Worm (Caenorhabditis elegans) whole organism, young adult: ENCODE results near the gene R03G8.6.

Experiments
- B0035.1 ChIP-seq: sonication (generic microtip); optimal IDR thresholded peaks from 2 replicates; lab custom pipeline; 2016; ENCODE audit warnings: missing genetic modification characterization, mild to moderate bottlenecking, missing compliant biosample characterization, missing genotype, missing genetic modification reagents
- D2030.7 ChIP-seq: fragments of 200-800 bp; sonication (Bioruptor generic); IDR thresholded peaks from 2 replicates; pipeline ENCODE4 v1.3.6; 2022; ENCODE audit warnings: missing genetic modification reagents, missing genetic modification characterization, missing compliant biosample characterization
- F37B4.10 ChIP-seq: fragments of 200-800 bp; sonication (Bioruptor generic); IDR thresholded peaks from 2 replicates; pipeline ENCODE4 v1.3.6; 2022; ENCODE audit warnings: missing genetic modification characterization, missing compliant biosample characterization
- K11D2.4 ChIP-seq: fragments of 200-800 bp; sonication (Bioruptor generic); IDR thresholded peaks from 2 replicates; pipeline ENCODE4 v1.3.6; 2022; ENCODE audit warnings: missing genetic modification reagents, missing genetic modification characterization, missing compliant biosample characterization
- T07F8.4 ChIP-seq: sonication (generic microtip); optimal IDR thresholded peaks from 2 replicates; lab custom pipeline; 2016; ENCODE audit warnings: mild to moderate bottlenecking, missing genetic modification characterization, moderate library complexity, missing compliant biosample characterization
- T26A5.8 ChIP-seq: sonication (generic microtip); optimal IDR thresholded peaks from 2 replicates; lab custom pipeline; 2016; ENCODE audit warnings: missing genetic modification characterization, missing compliant biosample characterization
- Y56A3A.18 ChIP-seq: fragments of 200-800 bp; sonication (Bioruptor generic); IDR thresholded peaks from 2 replicates; pipeline ENCODE4 v1.3.6; 2022; ENCODE audit warnings: missing genetic modification reagents, missing genetic modification characterization, missing compliant biosample characterization
- Y67H2A.10 ChIP-seq: fragments of 200-800 bp; sonication (Bioruptor generic); conservative IDR thresholded peaks from 2 replicates; pipeline ENCODE4 v1.3.6; 2022; ENCODE audit warnings: missing genetic modification reagents, missing genetic modification characterization, missing compliant biosample characterization
- Y79H2A.3 ChIP-seq: fragments of 200-800 bp; sonication (Bioruptor generic); conservative IDR thresholded peaks from 2 replicates; pipeline ENCODE4 v1.3.6; 2022; ENCODE audit warnings: missing genetic modification reagents, missing genetic modification characterization, missing compliant biosample characterization
- ZK185.1 ChIP-seq: sonication (generic microtip); optimal IDR thresholded peaks from 2 replicates; lab custom pipeline; 2016; ENCODE audit warnings: mild to moderate bottlenecking, missing genetic modification characterization, missing compliant biosample characterization; ENCODE audit not compliant: poor library complexity, severe bottlenecking
- akir-1 ChIP-seq: fragments of 200-800 bp; sonication (Bioruptor generic); optimal IDR thresholded peaks from 2 replicates; lab custom pipeline; 2018; ENCODE audit warnings: mild to moderate bottlenecking, missing genetic modification characterization, moderate library complexity, missing compliant biosample characterization
- atf-7 ChIP-seq: sonication (generic microtip); optimal IDR thresholded peaks from 2 replicates; lab custom pipeline; 2017; ENCODE audit warnings: mild to moderate bottlenecking, missing genetic modification characterization, missing compliant biosample characterization
- athp-1 ChIP-seq: sonication (generic microtip); optimal IDR thresholded peaks from 2 replicates; lab custom pipeline; 2017; ENCODE audit warnings: mild to moderate bottlenecking, missing genetic modification characterization, missing compliant biosample characterization
- attf-3 ChIP-seq: fragments of 200-800 bp; sonication (Bioruptor generic); conservative IDR thresholded peaks from 2 replicates; pipeline ENCODE4 v1.3.6; 2022; ENCODE audit warnings: missing genetic modification reagents, missing genetic modification characterization, missing compliant biosample characterization
- attf-5 ChIP-seq: fragments of 200-800 bp; sonication (Bioruptor generic); optimal IDR thresholded peaks from 2 replicates; lab custom pipeline; 2018; ENCODE audit warnings: mild to moderate bottlenecking, missing genetic modification characterization, missing compliant biosample characterization
- attf-6 ChIP-seq: fragments of 200-800 bp; sonication (Bioruptor generic); IDR thresholded peaks from 2 replicates; pipeline ENCODE4 v1.3.6; 2022; ENCODE audit warnings: missing genetic modification reagents, missing genetic modification characterization, missing compliant biosample characterization
- cebp-2 ChIP-seq: fragments of 200-800 bp; sonication (Bioruptor generic); IDR thresholded peaks from 2 replicates; pipeline ENCODE4 v1.3.6; 2022; ENCODE audit warnings: missing genetic modification characterization, missing compliant biosample characterization
- ceh-27 ChIP-seq: fragments of 200-800 bp; sonication (Bioruptor generic); optimal IDR thresholded peaks from 2 replicates; lab custom pipeline; 2018; ENCODE audit warnings: mild to moderate bottlenecking, missing genetic modification characterization, moderate library complexity, missing compliant biosample characterization
- ceh-79 ChIP-seq: sonication (generic microtip); optimal IDR thresholded peaks from 2 replicates; lab custom pipeline; 2017; ENCODE audit warnings: mild to moderate bottlenecking, missing genetic modification characterization, missing compliant biosample characterization
- die-1 ChIP-seq: sonication (generic microtip); optimal IDR thresholded peaks from 2 replicates; lab custom pipeline; 2016; ENCODE audit warnings: missing genotype, mild to moderate bottlenecking, missing genetic modification characterization, missing compliant biosample characterization
- egrh-3 ChIP-seq: fragments of 200-800 bp; sonication (Bioruptor generic); IDR thresholded peaks from 2 replicates; pipeline ENCODE4 v1.3.6; 2022; ENCODE audit warnings: missing genetic modification reagents, missing genetic modification characterization, missing compliant biosample characterization
- fkh-3 ChIP-seq: sonication (generic microtip); optimal IDR thresholded peaks from 2 replicates; lab custom pipeline; 2016; ENCODE audit warnings: mild to moderate bottlenecking, missing genetic modification characterization, missing compliant biosample characterization
- gei-17 ChIP-seq: fragments of 200-800 bp; sonication (Bioruptor generic); optimal IDR thresholded peaks from 2 replicates; lab custom pipeline; 2018; ENCODE audit warnings: mild to moderate bottlenecking, missing genetic modification characterization, missing compliant biosample characterization
- hmg-1.2 ChIP-seq: fragments of 200-800 bp; sonication (Bioruptor generic); IDR thresholded peaks from 2 replicates; pipeline ENCODE4 v1.3.6; 2022; ENCODE audit warnings: missing genetic modification reagents, missing genetic modification characterization, missing compliant biosample characterization
- hrde-1 ChIP-seq: sonication (generic microtip); optimal IDR thresholded peaks from 2 replicates; lab custom pipeline; 2016; ENCODE audit warnings: missing genetic modification characterization, mild to moderate bottlenecking, missing compliant biosample characterization, moderate library complexity, missing genotype, missing genetic modification reagents, borderline replicate concordance
- let-526 ChIP-seq: fragments of 200-800 bp; sonication (Bioruptor generic); IDR thresholded peaks from 2 replicates; pipeline ENCODE4 v1.3.6; 2022; ENCODE audit warnings: missing genetic modification reagents, missing genetic modification characterization, missing compliant biosample characterization
- lin-54 ChIP-seq: fragments of 200-800 bp; sonication (Bioruptor generic); optimal IDR thresholded peaks from 2 replicates; lab custom pipeline; 2018; ENCODE audit warnings: mild to moderate bottlenecking, missing genetic modification characterization, missing compliant biosample characterization
- lsl-1 ChIP-seq: fragments of 200-800 bp; sonication (Bioruptor generic); optimal IDR thresholded peaks from 2 replicates; lab custom pipeline; 2018; ENCODE audit warnings: mild to moderate bottlenecking, missing genetic modification characterization, moderate library complexity, missing compliant biosample characterization
- madf-3 ChIP-seq: fragments of 200-800 bp; sonication (Bioruptor generic); IDR thresholded peaks from 2 replicates; pipeline ENCODE4 v1.3.6; 2022; ENCODE audit warnings: missing genetic modification reagents, missing genetic modification characterization, missing compliant biosample characterization
- mel-28 ChIP-seq: sonication (generic microtip); optimal IDR thresholded peaks from 2 replicates; lab custom pipeline; 2016; ENCODE audit warnings: borderline replicate concordance, mild to moderate bottlenecking, missing genetic modification characterization, missing compliant biosample characterization
- nfyb-1 ChIP-seq: fragments of 200-800 bp; sonication (Bioruptor generic); IDR thresholded peaks from 2 replicates; pipeline ENCODE4 v1.3.6; 2022; ENCODE audit warnings: missing genetic modification reagents, missing genetic modification characterization, missing compliant biosample characterization
- nhr-120 ChIP-seq: fragments of 200-800 bp; sonication (Bioruptor generic); IDR thresholded peaks from 2 replicates; pipeline ENCODE4 v1.3.6; 2022; ENCODE audit warnings: missing genetic modification characterization, missing compliant biosample characterization
- pbrm-1 ChIP-seq: fragments of 200-800 bp; sonication (Bioruptor generic); IDR thresholded peaks from 2 replicates; pipeline ENCODE4 v1.3.6; 2022; ENCODE audit warnings: missing genetic modification reagents, missing genetic modification characterization, missing compliant biosample characterization
- rcor-1 ChIP-seq: fragments of 200-800 bp; sonication (Bioruptor generic); IDR thresholded peaks from 2 replicates; pipeline ENCODE4 v1.3.6; 2022; ENCODE audit warnings: missing genetic modification reagents, missing genetic modification characterization, missing compliant biosample characterization
- repo-1 ChIP-seq: sonication (generic microtip); optimal IDR thresholded peaks from 2 replicates; lab custom pipeline; 2017; ENCODE audit warnings: mild to moderate bottlenecking, missing genetic modification characterization, missing compliant biosample characterization
- snpc-3.4 ChIP-seq: sonication (generic microtip); optimal IDR thresholded peaks from 2 replicates; lab custom pipeline; 2017; ENCODE audit warnings: missing genetic modification characterization, mild to moderate bottlenecking, missing compliant biosample characterization, antibody characterized with exemption, moderate library complexity, missing genotype, missing genetic modification reagents
- snpc-4 ChIP-seq, 5 experiments: fragments of 150-350 bp in 1 of 5; sonication (generic microtip) in 4 of 5; optimal IDR thresholded peaks; 2 replicates each; lab custom pipeline; 2014 to 2018; ENCODE audit warnings: missing genetic modification characterization in 5 of 5, missing biosample characterization in 3 of 5, antibody characterized with exemption in 2 of 5, mild to moderate bottlenecking in 2 of 5, missing compliant biosample characterization in 2 of 5, missing genotype in 2 of 5, moderate library complexity in 2 of 5, missing genetic modification reagents in 1 of 5
- tbp1 ChIP-seq: fragments of 200-800 bp; sonication (Bioruptor generic); optimal IDR thresholded peaks from 2 replicates; lab custom pipeline; 2018; ENCODE audit warnings: mild to moderate bottlenecking, missing genetic modification characterization, missing compliant biosample characterization
- tbx-9 ChIP-seq: sonication (generic microtip); optimal IDR thresholded peaks from 2 replicates; lab custom pipeline; 2016; ENCODE audit warnings: borderline replicate concordance, missing genetic modification characterization, inconsistent platforms, missing compliant biosample characterization
- tlf-1 ChIP-seq: fragments of 200-800 bp; sonication (Bioruptor generic); optimal IDR thresholded peaks from 2 replicates; lab custom pipeline; 2018; ENCODE audit warnings: mild to moderate bottlenecking, missing genetic modification characterization, missing compliant biosample characterization
- ztf-22 ChIP-seq: fragments of 200-800 bp; sonication (Bioruptor generic); optimal IDR thresholded peaks from 2 replicates; lab custom pipeline; 2018; ENCODE audit warnings: mild to moderate bottlenecking, missing genetic modification characterization, moderate library complexity, missing compliant biosample characterization
- ztf-25 ChIP-seq: fragments of 200-800 bp; sonication (Bioruptor generic); IDR thresholded peaks from 2 replicates; pipeline ENCODE4 v1.3.6; 2022; ENCODE audit warnings: missing genetic modification reagents, missing genetic modification characterization, missing compliant biosample characterization
- ztf-26 ChIP-seq: sonication (generic microtip); optimal IDR thresholded peaks from 2 replicates; lab custom pipeline; 2017; ENCODE audit warnings: missing genetic modification characterization, missing compliant biosample characterization
- ztf-28 ChIP-seq: fragments of 200-800 bp; sonication (Bioruptor generic); IDR thresholded peaks from 2 replicates; pipeline ENCODE4 v1.3.6; 2022; ENCODE audit warnings: missing genetic modification reagents, missing genetic modification characterization, missing compliant biosample characterization
- ztf-3 ChIP-seq: fragments of 200-800 bp; sonication (Bioruptor generic); optimal IDR thresholded peaks from 2 replicates; lab custom pipeline; 2018; ENCODE audit warnings: mild to moderate bottlenecking, missing genetic modification characterization, missing compliant biosample characterization
- ztf-6 ChIP-seq: fragments of 200-800 bp; sonication (Bioruptor generic); IDR thresholded peaks from 2 replicates; pipeline ENCODE4 v1.3.6; 2022; ENCODE audit warnings: missing genetic modification reagents, missing genetic modification characterization, missing compliant biosample characterization

R03G8.6 gene

ce11 chrX:13048258-13048657 lies 52.1 kb downstream of the R03G8.6 start, which contains the start of gene C53C7.3:
TSS of gene C53C7.3 (plus strand) at chrX:13048558.
- TF ChIP-seq ztf-28 (GFP tag; lab: Robert Waterston, UW), result no peak
- no peak for TF ChIP-seq Y67H2A.10 (GFP tag; lab: Robert Waterston, UW)
- no peak for TF ChIP-seq snpc-3.4 (tag; lab: Kevin White, UChicago)
- no peak for TF ChIP-seq D2030.7 (GFP tag; lab: Robert Waterston, UW)
- TF ChIP-seq lsl-1 (GFP tag; lab: Kevin White, UChicago), result no peak
- TF ChIP-seq atf-7 (tag; lab: Kevin White, UChicago), result no peak
- TF ChIP-seq nfyb-1 (GFP tag; lab: Robert Waterston, UW), result no peak
- no peak for TF ChIP-seq attf-5
- no peak for TF ChIP-seq mel-28 (tag; lab: Kevin White, UChicago)
- TF ChIP-seq let-526, result no peak

DNA sequence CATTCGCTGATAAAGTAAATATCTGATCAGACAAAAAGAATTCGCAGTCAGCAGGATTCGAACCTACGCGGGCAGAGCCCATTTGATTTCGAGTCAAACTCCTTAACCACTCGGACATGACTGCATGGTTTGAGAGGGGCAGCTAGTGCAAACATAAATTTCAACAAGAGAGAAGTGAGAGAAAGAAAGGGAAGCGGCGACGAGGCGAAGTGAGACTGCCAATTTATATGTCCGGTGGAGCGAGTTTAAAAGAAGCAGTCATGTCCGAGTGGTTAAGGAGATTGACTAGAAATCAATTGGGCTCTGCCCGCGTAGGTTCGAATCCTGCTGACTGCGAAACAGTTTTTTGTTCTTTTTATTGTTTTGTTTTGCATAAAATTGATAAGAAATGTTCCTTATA lies 54.0 kb downstream of the R03G8.6 start:
- peak; percentile 84 for TF ChIP-seq fkh-3 (tag; lab: Kevin White, UChicago)
- TF ChIP-seq T26A5.8 (tag; lab: Kevin White, UChicago), result peak; percentile 91
- TF ChIP-seq madf-3 (GFP tag; lab: Robert Waterston, UW), result 0 out of 2 replicates have a peak, but pooled peaks have one; percentile 62
- TF ChIP-seq ztf-26 (tag; lab: Kevin White, UChicago), result peak; percentile 88
- TF ChIP-seq nfyb-1 (GFP tag; lab: Robert Waterston, UW), result peak; percentile 96
- peak; percentile 94 for TF ChIP-seq ZK185.1 (tag; lab: Kevin White, UChicago)
- peak; percentile 92; the same call in 1 of the 2 replicates for TF ChIP-seq cebp-2 (GFP tag; lab: Robert Waterston, UW)
- peak; percentile 60 for TF ChIP-seq tbx-9 (tag; lab: Kevin White, UChicago)
- peak; percentile 84 for TF ChIP-seq gei-17 (GFP tag; lab: Kevin White, UChicago)
- TF ChIP-seq repo-1 (tag; lab: Kevin White, UChicago), result peak; percentile 93
- peak; percentile 79 for TF ChIP-seq T07F8.4 (tag; lab: Kevin White, UChicago)
- TF ChIP-seq athp-1 (tag; lab: Kevin White, UChicago), result peak; percentile 75
- peak; percentile 53; the same call in 1 of the 2 replicates for TF ChIP-seq attf-3 (GFP tag; lab: Robert Waterston, UW)
- peak; percentile 54 for TF ChIP-seq ceh-79 (tag; lab: Kevin White, UChicago)
- peak; percentile 71 for TF ChIP-seq lin-54
- peak; percentile 93 for TF ChIP-seq ztf-25
- peak; percentile 94 for TF ChIP-seq Y56A3A.18
- TF ChIP-seq hmg-1.2 (GFP tag; lab: Robert Waterston, UW), result peak; percentile 96
- peak; percentile 88 for TF ChIP-seq K11D2.4 (GFP tag; lab: Robert Waterston, UW)
- TF ChIP-seq attf-6 (GFP tag; lab: Robert Waterston, UW), result peak; percentile 81
- TF ChIP-seq die-1 (tag; lab: Kevin White, UChicago), result peak; percentile 85
- peak; percentile 92 for TF ChIP-seq rcor-1 (GFP tag; lab: Robert Waterston, UW)
- TF ChIP-seq egrh-3, result peak; percentile 72
- TF ChIP-seq hrde-1, result peak; percentile 82
- peak; percentile 87 for TF ChIP-seq ceh-27 (GFP tag; lab: Kevin White, UChicago)
- TF ChIP-seq F37B4.10 (GFP tag; lab: Robert Waterston, UW), result 0 out of 2 replicates have a peak, but pooled peaks have one; percentile 73
- TF ChIP-seq Y79H2A.3 (GFP tag; lab: Robert Waterston, UW), result peak; percentile 79
- TF ChIP-seq nhr-120 (GFP tag; lab: Robert Waterston, UW), result 0 out of 2 replicates have a peak, but pooled peaks have one; percentile 74
- peak; percentile 88 for TF ChIP-seq B0035.1 (tag; lab: Kevin White, UChicago)
- peak; percentile 70 for TF ChIP-seq attf-5
- TF ChIP-seq tbp1, result peak; percentile 100
- peak; percentile 82 for TF ChIP-seq akir-1
- TF ChIP-seq tlf-1, result peak; percentile 66
- TF ChIP-seq pbrm-1 (GFP tag; lab: Robert Waterston, UW), result peak; percentile 94
- TF ChIP-seq ztf-6 (GFP tag; lab: Robert Waterston, UW), result peak; percentile 9; the same call in 1 of the 2 replicates
- TF ChIP-seq snpc-4 (GFP tag; optimal IDR thresholded peaks at IDR 0.05; lab: Kevin White, UChicago), result peak; percentile 85
- peak in 3 of 4 experiments; percentile 77 to 83 (median 82) for TF ChIP-seq snpc-4 (tag; optimal IDR thresholded peaks at IDR 0.05; lab: Kevin White, UChicago)
- peak; percentile 46 for TF ChIP-seq ztf-22 (GFP tag; lab: Kevin White, UChicago)
- TF ChIP-seq ztf-3, result peak; percentile 9
